Fruit fly (Drosophila melanogaster): Measurements from ENCODE around the gene Sprn.

Sprn gene

dm6 chr3L:11869328-11869727 is 9.6 kb upstream of the Sprn start:
- TF ChIP-seq usp (GFP tag; optimal IDR thresholded peaks at IDR 0.05): no peak
- TF ChIP-seq fru (GFP tag; optimal IDR thresholded peaks at IDR 0.05): no peak
- no peak for TF ChIP-seq Dfd (GFP tag; optimal IDR thresholded peaks at IDR 0.05)
- TF ChIP-seq tai (GFP tag; optimal IDR thresholded peaks at IDR 0.05): no peak
- TF ChIP-seq psq (GFP tag; optimal IDR thresholded peaks at IDR 0.05): no peak
- TF ChIP-seq ey (GFP tag; optimal IDR thresholded peaks at IDR 0.05): no peak
- no peak for TF ChIP-seq CrebA (GFP tag; optimal IDR thresholded peaks at IDR 0.05; ENCODE audit: borderline replicate concordance)
- TF ChIP-seq dmrt93B (GFP tag; optimal IDR thresholded peaks at IDR 0.05): no peak
- no peak for TF ChIP-seq Hr78 (GFP tag; optimal IDR thresholded peaks at IDR 0.05)
- no peak for TF ChIP-seq woc (GFP tag; optimal IDR thresholded peaks at IDR 0.05)
- no peak for TF ChIP-seq N (GFP tag; optimal IDR thresholded peaks at IDR 0.05)
- no peak for TF ChIP-seq Myc (optimal IDR thresholded peaks at IDR 0.05)
- TF ChIP-seq sv (GFP tag; optimal IDR thresholded peaks at IDR 0.05): no peak
- TF ChIP-seq OdsH (GFP tag; optimal IDR thresholded peaks at IDR 0.05): no peak
- TF ChIP-seq h (GFP tag; optimal IDR thresholded peaks at IDR 0.05): no peak

- TF ChIP-seq Dif (GFP tag; optimal IDR thresholded peaks at IDR 0.05; ENCODE audit: partially characterized antibody): no peak
Observed at dm6 chr3L:11871205-11871604, 7.7 kb upstream of the Sprn start, which contains the start of gene CG5906. CG5906 (minus strand) TSS chr3L:11871305.

dm6 chr3L:11874758-11875157 is 4.2 kb upstream of the Sprn start:
- TF ChIP-seq lola (GFP tag; optimal IDR thresholded peaks at IDR 0.05) (no peak), OdsH (GFP tag; optimal IDR thresholded peaks at IDR 0.05) (no peak), ey (GFP tag; optimal IDR thresholded peaks at IDR 0.05) (peak; percentile 4), h (GFP tag; optimal IDR thresholded peaks at IDR 0.05) (peak; percentile 36), Vsx2 (GFP tag; optimal IDR thresholded peaks at IDR 0.05; ENCODE audit: partially characterized antibody) (no peak), Hnf4 (GFP tag; optimal IDR thresholded peaks at IDR 0.05) (no peak), foxo (GFP tag; optimal IDR thresholded peaks at IDR 0.05) (peak in 1 of 2 experiments; percentile 16), dsf (GFP tag; optimal IDR thresholded peaks at IDR 0.05; ENCODE audit: borderline replicate concordance) (no peak), fru (GFP tag; optimal IDR thresholded peaks at IDR 0.05) (peak; percentile 9), Sp1 (GFP tag; optimal IDR thresholded peaks at IDR 0.05) (peak; percentile 18), tai (GFP tag; optimal IDR thresholded peaks at IDR 0.05) (no peak), rgr (GFP tag; optimal IDR thresholded peaks at IDR 0.05) (peak; percentile 10), jim (GFP tag; optimal IDR thresholded peaks at IDR 0.05) (no peak)

- TF ChIP-seq dmrt93B (GFP tag; optimal IDR thresholded peaks at IDR 0.05) (no peak), Vsx2 (GFP tag; optimal IDR thresholded peaks at IDR 0.05; ENCODE audit: partially characterized antibody) (no peak), Dfd (GFP tag; optimal IDR thresholded peaks at IDR 0.05) (no peak), br (GFP tag; optimal IDR thresholded peaks at IDR 0.05) (no peak), h (GFP tag; optimal IDR thresholded peaks at IDR 0.05) (no peak), Abd-B (GFP tag; optimal IDR thresholded peaks at IDR 0.05) (no peak), brk (GFP tag; optimal IDR thresholded peaks at IDR 0.05) (no peak), woc (GFP tag; optimal IDR thresholded peaks at IDR 0.05) (no peak), Hnf4 (GFP tag; optimal IDR thresholded peaks at IDR 0.05) (no peak), Sp1 (GFP tag; optimal IDR thresholded peaks at IDR 0.05) (no peak), Rel (GFP tag; optimal IDR thresholded peaks at IDR 0.05) (no peak), Rel (tag; optimal IDR thresholded peaks at IDR 0.05) (no peak), foxo (GFP tag; optimal IDR thresholded peaks at IDR 0.05) (no peak), tai (GFP tag; optimal IDR thresholded peaks at IDR 0.05) (no peak), lola (GFP tag; optimal IDR thresholded peaks at IDR 0.05) (no peak), fru (GFP tag; optimal IDR thresholded peaks at IDR 0.05) (no peak), dsf (GFP tag; optimal IDR thresholded peaks at IDR 0.05; ENCODE audit: borderline replicate concordance) (no peak), CG9705 (GFP tag; optimal IDR thresholded peaks at IDR 0.05) (no peak), usp (GFP tag; optimal IDR thresholded peaks at IDR 0.05) (no peak)
Observed at dm6 chr3L:11876036-11876435, 2.9 kb upstream of the Sprn start.

dm6 chr3L:11881084-11881483 is 2.2 kb downstream of the Sprn start, which contains the start of gene CCDC151:
CCDC151 (plus strand) TSS chr3L:11881384.
- TF ChIP-seq sv (GFP tag; optimal IDR thresholded peaks at IDR 0.05) (no peak), Mio (GFP tag; optimal IDR thresholded peaks at IDR 0.05) (no peak), Myc (optimal IDR thresholded peaks at IDR 0.05) (no peak), HLH106 (tag; optimal IDR thresholded peaks at IDR 0.05) (no peak), foxo (GFP tag; optimal IDR thresholded peaks at IDR 0.05) (no peak), ey (GFP tag; optimal IDR thresholded peaks at IDR 0.05) (no peak)

All from whole organism, wandering third instar larva.